Fruit fly (Drosophila melanogaster) S2 (cell line): ENCODE data around the gene Gr64e.

Experiments used
- CG8478 ChIP-seq: fragments of >200 bp; optimal IDR thresholded peaks from 2 replicates; lab custom pipeline; 2018
- CTCF ChIP-seq, 2 experiments: fragments of >200 bp; optimal IDR thresholded peaks; 2 replicates each; lab custom pipeline; 2018

Gr64e gene

dm6 chr3L:4031762-4032161, at the start of gene Gr64e, which contains the start of gene Gr64d:
TSS of gene Gr64e (plus strand) at chr3L:4032141.
TSS of gene Gr64d (plus strand) at chr3L:4032062.
- no peak for TF ChIP-seq CTCF (optimal IDR thresholded peaks at IDR 0.05; lab: Kevin White, UChicago)
- no peak for TF ChIP-seq CG8478 (lab: Kevin White, UChicago)

dm6 chr3L:3983466-3983946, 48.4 kb upstream of the Gr64e start, which contains the start of gene scrt:
TSS of gene scrt (plus strand) at chr3L:3983896.
- TF ChIP-seq CTCF (optimal IDR thresholded peaks at IDR 0.05; lab: Kevin White, UChicago) = no peak
- TF ChIP-seq CG8478 (lab: Kevin White, UChicago) = no peak

- TF ChIP-seq CTCF (optimal IDR thresholded peaks at IDR 0.05; lab: Kevin White, UChicago) = no peak
- no peak for TF ChIP-seq CG8478 (lab: Kevin White, UChicago)
These were observed 36.4 kb upstream of the Gr64e start for dm6 chr3L:3995554-3995953.

dm6 chr3L:4000711-4001110, 31.2 kb upstream of the Gr64e start:
- TF ChIP-seq CTCF (optimal IDR thresholded peaks at IDR 0.05; lab: Kevin White, UChicago) = no peak
- no peak for TF ChIP-seq CG8478 (lab: Kevin White, UChicago)

dm6 chr3L:4001500-4001899, 30.4 kb upstream of the Gr64e start:
- TF ChIP-seq CTCF (optimal IDR thresholded peaks at IDR 0.05; lab: Kevin White, UChicago) (no peak), CG8478 (lab: Kevin White, UChicago) (no peak)

- TF ChIP-seq CG8478 (lab: Kevin White, UChicago) = no peak
- TF ChIP-seq CTCF (optimal IDR thresholded peaks at IDR 0.05; lab: Kevin White, UChicago) = no peak
These were observed 28.6 kb upstream of the Gr64e start, which contains the start of gene CG14985 for dm6 chr3L:4003316-4003715. TSS of gene CG14985 (plus strand) at chr3L:4003474.

- TF ChIP-seq CG8478 (lab: Kevin White, UChicago) (no peak), CTCF (optimal IDR thresholded peaks at IDR 0.05; lab: Kevin White, UChicago) (no peak)
These were observed 24.7 kb upstream of the Gr64e start for dm6 chr3L:4007256-4007655.

dm6 chr3L:4010122-4010521, 21.8 kb upstream of the Gr64e start:
- TF ChIP-seq CTCF (optimal IDR thresholded peaks at IDR 0.05; lab: Kevin White, UChicago) (no peak), CG8478 (lab: Kevin White, UChicago) (no peak)

- no peak for TF ChIP-seq CG8478 (lab: Kevin White, UChicago)
- TF ChIP-seq CTCF (optimal IDR thresholded peaks at IDR 0.05; lab: Kevin White, UChicago) = no peak
These were observed 17.6 kb upstream of the Gr64e start for dm6 chr3L:4014349-4014748.

dm6 chr3L:4016754-4017153, 15.2 kb upstream of the Gr64e start:
- TF ChIP-seq CG8478 (lab: Kevin White, UChicago) = no peak
- no peak for TF ChIP-seq CTCF (optimal IDR thresholded peaks at IDR 0.05; lab: Kevin White, UChicago)

- TF ChIP-seq CTCF (optimal IDR thresholded peaks at IDR 0.05; lab: Kevin White, UChicago) (no peak), CG8478 (lab: Kevin White, UChicago) (no peak)
These were observed 13.6 kb upstream of the Gr64e start, which contains the start of gene FoxL1 for dm6 chr3L:4018228-4018928. TSS of gene FoxL1 (plus strand) at chr3L:4018878.

dm6 chr3L:4021260-4021831, 10.6 kb upstream of the Gr64e start, which contains the start of gene Mul1:
TSS of gene Mul1 (plus strand) at chr3L:4021457.
- TF ChIP-seq CG8478 (lab: Kevin White, UChicago) = no peak
- TF ChIP-seq CTCF (optimal IDR thresholded peaks at IDR 0.05; lab: Kevin White, UChicago) = no peak

- TF ChIP-seq CTCF (optimal IDR thresholded peaks at IDR 0.05; lab: Kevin White, UChicago) (no peak), CG8478 (lab: Kevin White, UChicago) (no peak)
These were observed 7.5 kb upstream of the Gr64e start for dm6 chr3L:4024464-4024863.

dm6 chr3L:4025738-4026505, 6.0 kb upstream of the Gr64e start, which contains the start of gene CG11594:
TSS of gene CG11594 (minus strand) at chr3L:4026011.
- no peak for TF ChIP-seq CTCF (optimal IDR thresholded peaks at IDR 0.05; lab: Kevin White, UChicago)
- TF ChIP-seq CG8478 (lab: Kevin White, UChicago) = no peak

dm6 chr3L:4026506-4026868, 5.5 kb upstream of the Gr64e start, which contains the start of gene Gr64a:
TSS of gene Gr64a (plus strand) at chr3L:4026769.
- TF ChIP-seq CG8478 (lab: Kevin White, UChicago) (no peak), CTCF (optimal IDR thresholded peaks at IDR 0.05; lab: Kevin White, UChicago) (no peak)
